Fruit fly (Drosophila melanogaster): ENCODE results near the gene wnd.

Gene wnd

dm6 chr3L:19632766-19633632 lies 2.6 kb downstream of the wnd start (continued):
- TF ChIP-seq toy (GFP tag; IDR thresholded peaks at IDR 0.05) (peak; percentile 26; the same call in 1 of the 2 replicates), zen2 (GFP tag; IDR thresholded peaks at IDR 0.05; ENCODE audit: partially characterized antibody) (no peak), Hand (GFP tag; optimal IDR thresholded peaks at IDR 0.05) (peak; percentile 1), ttk (GFP tag; IDR thresholded peaks at IDR 0.05) (peak; percentile 63), gem (tag; optimal IDR thresholded peaks at IDR 0.05) (peak; percentile 70), CG14441 (GFP tag; IDR thresholded peaks at IDR 0.05) (peak; percentile 66), CG9727 (GFP tag; optimal IDR thresholded peaks at IDR 0.05) (peak; percentile 70), CG3407 (GFP tag; optimal IDR thresholded peaks at IDR 0.05) (no peak), eve (GFP tag; optimal IDR thresholded peaks at IDR 0.05) (peak in 1 of 2 experiments; percentile 66), CG17359 (tag; optimal IDR thresholded peaks at IDR 0.05) (peak; percentile 42), CG13424 (tag; optimal IDR thresholded peaks at IDR 0.05) (peak; percentile 56), Oaz (GFP tag; IDR thresholded peaks at IDR 0.05) (no peak), Pdp1 (GFP tag; optimal IDR thresholded peaks at IDR 0.05) (peak; percentile 13 to 39), Chrac-16 (GFP tag; optimal IDR thresholded peaks at IDR 0.05) (peak; percentile 36), ind (GFP tag; optimal IDR thresholded peaks at IDR 0.05) (peak; percentile 69), Opbp (GFP tag; IDR thresholded peaks at IDR 0.05; ENCODE audit: partially characterized antibody) (peak; percentile 30; the same call in 1 of the 3 replicates), D19A (tag; optimal IDR thresholded peaks at IDR 0.05) (peak; percentile 37), CG10274 (GFP tag; optimal IDR thresholded peaks at IDR 0.05) (peak; percentile 19), Trl (optimal IDR thresholded peaks at IDR 0.05) (peak; percentile 71 to 79), Trl (GFP tag; optimal IDR thresholded peaks at IDR 0.05) (no peak), lab (GFP tag; optimal IDR thresholded peaks at IDR 0.05) (peak; percentile 84), CG13296 (GFP tag; optimal IDR thresholded peaks at IDR 0.05) (peak; percentile 57), Dek (tag; optimal IDR thresholded peaks at IDR 0.05) (peak; percentile 41), CG1647 (GFP tag; optimal IDR thresholded peaks at IDR 0.05) (peak; percentile 12), CG17612 (GFP tag; IDR thresholded peaks at IDR 0.05) (peak; percentile 24; the same call in 1 of the 2 replicates), Drgx (GFP tag; IDR thresholded peaks at IDR 0.05) (peak; percentile 72), CG9797 (GFP tag; optimal IDR thresholded peaks at IDR 0.05) (peak; percentile 65), fd3F (GFP tag; optimal IDR thresholded peaks at IDR 0.05) (peak; percentile 62), CG1603 (tag; optimal IDR thresholded peaks at IDR 0.05) (peak; percentile 28), CG9817 (tag; optimal IDR thresholded peaks at IDR 0.05) (peak; percentile 56), tgo (GFP tag; IDR thresholded peaks at IDR 0.05) (peak; percentile 72; the same call in 2 of the 3 replicates), dm (GFP tag; optimal IDR thresholded peaks at IDR 0.05) (no peak), Oli (tag; optimal IDR thresholded peaks at IDR 0.05) (no peak), CG14050 (GFP tag; IDR thresholded peaks at IDR 0.05) (peak; percentile 54), Max (GFP tag; optimal IDR thresholded peaks at IDR 0.05) (peak; percentile 32), CG13624 (GFP tag; optimal IDR thresholded peaks at IDR 0.05) (peak; percentile 34), Sox100B (GFP tag; optimal IDR thresholded peaks at IDR 0.05) (peak; percentile 27), Mad (GFP tag; optimal IDR thresholded peaks at IDR 0.05) (peak; percentile 9), CG12155 (GFP tag; optimal IDR thresholded peaks at IDR 0.05) (peak; percentile 71), stwl (tag; optimal IDR thresholded peaks at IDR 0.05) (no peak), ems (GFP tag; optimal IDR thresholded peaks at IDR 0.05) (peak; percentile 33), scrt (GFP tag; optimal IDR thresholded peaks at IDR 0.05) (peak; percentile 36), psq (GFP tag; optimal IDR thresholded peaks at IDR 0.05) (peak; percentile 42), CG10543 (GFP tag; optimal IDR thresholded peaks at IDR 0.05) (peak; percentile 83), knrl (GFP tag; IDR thresholded peaks at IDR 0.05; ENCODE audit: partially characterized antibody) (no peak), bbx (GFP tag; IDR thresholded peaks at IDR 0.05; ENCODE audit: partially characterized antibody) (peak; percentile 52; the same call in 1 of the 2 replicates), zfh2 (GFP tag; optimal IDR thresholded peaks at IDR 0.05) (peak; percentile 62), repo (GFP tag; optimal IDR thresholded peaks at IDR 0.05) (peak; percentile 4)

Measured in whole organism, embryonic.